Fruit fly (Drosophila melanogaster) whole organism, embryonic: ENCODE data around the gene Cp16.

ENCODE experiments used
- Ada2b ChIP-seq: fragments of 200-800 bp; sonication (Bioruptor generic); IDR thresholded peaks from 2 replicates; pipeline ENCODE4 v1.3.6; 2022; ENCODE audit warnings: missing biosample characterization, missing genetic modification characterization
- Aef1 ChIP-seq: fragments of 200-800 bp; sonication (Bioruptor generic); IDR thresholded peaks from 3 replicates; pipeline ENCODE4 v1.3.6; 2022; ENCODE audit warnings: missing biosample characterization, missing genetic modification characterization
- Asciz ChIP-seq: fragments of 200-800 bp; sonication (Bioruptor generic); optimal IDR thresholded peaks from 2 replicates; lab custom pipeline; 2017; ENCODE audit warnings: missing biosample characterization, mild to moderate bottlenecking, missing genetic modification characterization, missing genetic modification reagents
- B-H1 ChIP-seq: fragments of 200-800 bp; sonication (Bioruptor generic); IDR thresholded peaks from 3 replicates; pipeline ENCODE4 v1.3.6; 2022; ENCODE audit warnings: missing biosample characterization, missing genetic modification characterization
- C15 ChIP-seq: fragments of 200-800 bp; sonication (Bioruptor generic); IDR thresholded peaks from 3 replicates; pipeline ENCODE4 v1.3.6; 2022; ENCODE audit warnings: missing biosample characterization, missing genetic modification characterization
- CG12155 ChIP-seq: fragments of 200-800 bp; sonication (Bioruptor generic); optimal IDR thresholded peaks from 3 replicates; lab custom pipeline; 2016; ENCODE audit warnings: missing biosample characterization, missing genetic modification characterization
- CG12219 ChIP-seq: fragments of 200-800 bp; sonication (Bioruptor generic); optimal IDR thresholded peaks from 3 replicates; lab custom pipeline; 2018; ENCODE audit warnings: missing biosample characterization, mild to moderate bottlenecking, missing genetic modification characterization
- CG1233 ChIP-seq: fragments of 200-800 bp; sonication (Bioruptor generic); optimal IDR thresholded peaks from 4 replicates; lab custom pipeline; 2018; ENCODE audit warnings: missing biosample characterization, mild to moderate bottlenecking, missing genetic modification characterization
- CG12659 ChIP-seq: fragments of 200-800 bp; sonication (Bioruptor generic); optimal IDR thresholded peaks from 3 replicates; lab custom pipeline; 2017; ENCODE audit warnings: mild to moderate bottlenecking, missing biosample characterization, missing genetic modification reagents, missing genetic modification characterization
- CG12942 ChIP-seq: fragments of 200-800 bp; sonication (Bioruptor generic); optimal IDR thresholded peaks from 3 replicates; lab custom pipeline; 2016; ENCODE audit warnings: missing biosample characterization, missing genetic modification characterization
- CG15073 ChIP-seq: fragments of 200-800 bp; sonication (Bioruptor generic); optimal IDR thresholded peaks from 2 replicates; lab custom pipeline; 2016; ENCODE audit warnings: missing biosample characterization, missing genetic modification characterization
- CG15479 ChIP-seq: fragments of 200-800 bp; sonication (Bioruptor generic); optimal IDR thresholded peaks from 3 replicates; lab custom pipeline; 2019; ENCODE audit warnings: missing biosample characterization, mild to moderate bottlenecking, missing genetic modification characterization, moderate library complexity
- CG1832 ChIP-seq: fragments of 200-800 bp; sonication (Bioruptor generic); optimal IDR thresholded peaks from 2 replicates; lab custom pipeline; 2017; ENCODE audit warnings: missing biosample characterization, mild to moderate bottlenecking, missing genetic modification characterization, inconsistent platforms
- CG18476 ChIP-seq: fragments of 200-800 bp; sonication (Bioruptor generic); optimal IDR thresholded peaks from 2 replicates; lab custom pipeline; 2016; ENCODE audit warnings: missing biosample characterization, mild to moderate bottlenecking, missing genetic modification characterization
- CG2875 ChIP-seq: fragments of 200-800 bp; sonication (Bioruptor generic); optimal IDR thresholded peaks from 2 replicates; lab custom pipeline; 2017; ENCODE audit warnings: missing biosample characterization, mild to moderate bottlenecking, missing genetic modification characterization, missing genetic modification reagents
- CG31224 ChIP-seq: fragments of 200-800 bp; sonication (Bioruptor generic); IDR thresholded peaks from 2 replicates; pipeline ENCODE4 v1.3.6; 2022; ENCODE audit warnings: missing biosample characterization, missing genetic modification characterization
- CG33557 ChIP-seq: fragments of 200-800 bp; sonication (Bioruptor generic); optimal IDR thresholded peaks from 2 replicates; lab custom pipeline; 2019; ENCODE audit warnings: missing biosample characterization, mild to moderate bottlenecking, missing genetic modification characterization, moderate library complexity
- CG3838 ChIP-seq: fragments of 200-800 bp; sonication (Bioruptor generic); optimal IDR thresholded peaks from 3 replicates; lab custom pipeline; 2016; ENCODE audit warnings: missing biosample characterization, missing genetic modification characterization
- CG4707 ChIP-seq: fragments of 200-800 bp; sonication (Bioruptor generic); optimal IDR thresholded peaks from 2 replicates; lab custom pipeline; 2018; ENCODE audit warnings: missing biosample characterization, mild to moderate bottlenecking, missing genetic modification characterization, moderate library complexity
- CG7271 ChIP-seq: fragments of 200-800 bp; sonication (Bioruptor generic); optimal IDR thresholded peaks from 2 replicates; lab custom pipeline; 2018; ENCODE audit warnings: missing biosample characterization, mild to moderate bottlenecking, missing genetic modification characterization, moderate library complexity
- CTCF ChIP-seq: fragments of 200-800 bp; sonication (Bioruptor generic); optimal IDR thresholded peaks from 2 replicates; lab custom pipeline; 2017; ENCODE audit warnings: missing biosample characterization, mild to moderate bottlenecking, missing genetic modification characterization, moderate library complexity
- Deaf1 ChIP-seq: fragments of 200-800 bp; optimal IDR thresholded peaks from 3 replicates; lab custom pipeline; 2019; ENCODE audit warnings: missing biosample characterization, mild to moderate bottlenecking, missing genetic modification characterization, moderate library complexity
- Doc2 ChIP-seq: fragments of 200-800 bp; sonication (Bioruptor generic); IDR thresholded peaks from 2 replicates; pipeline ENCODE4 v1.3.6; 2022; ENCODE audit warnings: missing biosample characterization, missing genetic modification characterization
- ERR ChIP-seq: fragments of 200-800 bp; sonication (Bioruptor generic); optimal IDR thresholded peaks from 2 replicates; lab custom pipeline; 2016; ENCODE audit warnings: missing biosample characterization, missing genetic modification characterization
- HmgZ ChIP-seq: fragments of 200-800 bp; sonication (Bioruptor generic); optimal IDR thresholded peaks from 2 replicates; lab custom pipeline; 2018; ENCODE audit warnings: missing biosample characterization, mild to moderate bottlenecking, missing genetic modification characterization
- Lpt ChIP-seq: fragments of >200 bp; optimal IDR thresholded peaks from 2 replicates; lab custom pipeline; 2018; ENCODE audit warnings: missing biosample characterization, missing genetic modification characterization
- MBD-R2 ChIP-seq: fragments of 200-800 bp; sonication (Bioruptor generic); IDR thresholded peaks from 2 replicates; pipeline ENCODE4 v1.3.6; 2022; ENCODE audit warnings: missing biosample characterization, missing genetic modification characterization
- Mrtf ChIP-seq: fragments of 200-800 bp; sonication (Bioruptor generic); IDR thresholded peaks from 3 replicates; pipeline ENCODE4 v1.3.6; 2022; ENCODE audit warnings: missing biosample characterization, missing genetic modification characterization
- Myb ChIP-seq: fragments of 200-800 bp; sonication (Bioruptor generic); optimal IDR thresholded peaks from 2 replicates; lab custom pipeline; 2016; ENCODE audit warnings: missing biosample characterization, missing genetic modification characterization
- Nf-YC ChIP-seq: fragments of 200-800 bp; optimal IDR thresholded peaks from 3 replicates; lab custom pipeline; 2019; ENCODE audit warnings: missing biosample characterization, mild to moderate bottlenecking, missing genetic modification characterization, moderate library complexity
- PHDP ChIP-seq: fragments of 200-800 bp; sonication (Bioruptor generic); optimal IDR thresholded peaks from 3 replicates; lab custom pipeline; 2018; ENCODE audit warnings: missing biosample characterization, mild to moderate bottlenecking, missing genetic modification characterization, moderate library complexity
- Poxn ChIP-seq: fragments of 200-800 bp; sonication (Bioruptor generic); IDR thresholded peaks from 2 replicates; pipeline ENCODE4 v1.3.6; 2022; ENCODE audit warnings: missing biosample characterization, missing genetic modification characterization
- abd-A ChIP-seq: fragments of 200-800 bp; sonication (Bioruptor generic); optimal IDR thresholded peaks from 3 replicates; lab custom pipeline; 2019; ENCODE audit warnings: missing biosample characterization, mild to moderate bottlenecking, missing genetic modification characterization, moderate library complexity
- bowl ChIP-seq: fragments of 200-800 bp; sonication (Bioruptor generic); IDR thresholded peaks from 2 replicates; pipeline ENCODE4 v1.3.6; 2022; ENCODE audit warnings: missing biosample characterization, missing genetic modification characterization
- cad ChIP-seq: fragments of >200 bp; optimal IDR thresholded peaks from 2 replicates; lab custom pipeline; 2017; ENCODE audit warnings: missing biosample characterization, missing genetic modification characterization
- cg ChIP-seq: fragments of 200-800 bp; sonication (Bioruptor generic); optimal IDR thresholded peaks from 3 replicates; lab custom pipeline; 2019; ENCODE audit warnings: missing biosample characterization, mild to moderate bottlenecking, missing genetic modification characterization, moderate library complexity
- crc ChIP-seq: fragments of 200-800 bp; sonication (Bioruptor generic); optimal IDR thresholded peaks from 2 replicates; lab custom pipeline; 2016; ENCODE audit warnings: missing biosample characterization, missing genetic modification characterization
- disco-r ChIP-seq: fragments of 200-800 bp; sonication (Bioruptor generic); optimal IDR thresholded peaks from 2 replicates; lab custom pipeline; 2016; ENCODE audit warnings: missing biosample characterization, missing genetic modification characterization
- dmrt11E ChIP-seq: fragments of 200-800 bp; sonication (Bioruptor generic); optimal IDR thresholded peaks from 3 replicates; lab custom pipeline; 2018; ENCODE audit warnings: missing biosample characterization, mild to moderate bottlenecking, missing genetic modification characterization, moderate library complexity
- gcm2 ChIP-seq: fragments of 200-800 bp; sonication (Bioruptor generic); optimal IDR thresholded peaks from 2 replicates; lab custom pipeline; 2016; ENCODE audit warnings: missing biosample characterization, missing genetic modification characterization
- gem ChIP-seq: fragments of 200-800 bp; sonication (Bioruptor generic); optimal IDR thresholded peaks from 2 replicates; lab custom pipeline; 2019; ENCODE audit warnings: missing biosample characterization, mild to moderate bottlenecking, missing genetic modification characterization, moderate library complexity
- grn ChIP-seq: fragments of 200-800 bp; sonication (Bioruptor generic); optimal IDR thresholded peaks from 3 replicates; lab custom pipeline; 2017; ENCODE audit warnings: missing biosample characterization, missing genetic modification characterization
- h ChIP-seq: fragments of >200 bp; optimal IDR thresholded peaks from 2 replicates; lab custom pipeline; 2017
- inv ChIP-seq: fragments of 200-800 bp; sonication (Bioruptor generic); IDR thresholded peaks from 2 replicates; pipeline ENCODE4 v1.3.6; 2022; ENCODE audit warnings: missing biosample characterization, missing genetic modification characterization; ENCODE audit not compliant: partially characterized antibody
- lilli ChIP-seq: fragments of 200-800 bp; sonication (Bioruptor generic); optimal IDR thresholded peaks from 3 replicates; lab custom pipeline; 2016; ENCODE audit warnings: missing biosample characterization, missing genetic modification characterization
- psq ChIP-seq: fragments of 200-800 bp; sonication (Bioruptor generic); optimal IDR thresholded peaks from 2 replicates; lab custom pipeline; 2017; ENCODE audit warnings: missing biosample characterization, missing genetic modification characterization
- schlank ChIP-seq: fragments of 200-800 bp; sonication (Bioruptor generic); optimal IDR thresholded peaks from 2 replicates; lab custom pipeline; 2018; ENCODE audit warnings: missing biosample characterization, mild to moderate bottlenecking, missing genetic modification characterization
- seq ChIP-seq: fragments of 200-800 bp; sonication (Bioruptor generic); IDR thresholded peaks from 2 replicates; pipeline ENCODE4 v1.3.6; 2022; ENCODE audit warnings: missing biosample characterization, missing genetic modification characterization
- ssp ChIP-seq: fragments of 200-800 bp; sonication (Bioruptor generic); IDR thresholded peaks from 2 replicates; pipeline ENCODE4 v1.3.6; 2022; ENCODE audit warnings: missing biosample characterization, missing genetic modification characterization
- sug ChIP-seq: fragments of 200-800 bp; optimal IDR thresholded peaks from 2 replicates; lab custom pipeline; 2019; ENCODE audit warnings: missing biosample characterization, mild to moderate bottlenecking, missing genetic modification characterization, moderate library complexity
- tin ChIP-seq: fragments of 200-800 bp; sonication (Bioruptor generic); optimal IDR thresholded peaks from 3 replicates; lab custom pipeline; 2016; ENCODE audit warnings: missing biosample characterization, missing genetic modification characterization
- unc-4 ChIP-seq: fragments of 200-800 bp; sonication (Bioruptor generic); IDR thresholded peaks from 2 replicates; pipeline ENCODE4 v1.3.6; 2022; ENCODE audit warnings: missing biosample characterization, missing genetic modification characterization; ENCODE audit not compliant: partially characterized antibody
- wor ChIP-seq: fragments of 200-800 bp; sonication (Bioruptor generic); IDR thresholded peaks from 2 replicates; pipeline ENCODE4 v1.3.6; 2022; ENCODE audit warnings: missing biosample characterization, missing genetic modification characterization

The Cp16 gene

DNA sequence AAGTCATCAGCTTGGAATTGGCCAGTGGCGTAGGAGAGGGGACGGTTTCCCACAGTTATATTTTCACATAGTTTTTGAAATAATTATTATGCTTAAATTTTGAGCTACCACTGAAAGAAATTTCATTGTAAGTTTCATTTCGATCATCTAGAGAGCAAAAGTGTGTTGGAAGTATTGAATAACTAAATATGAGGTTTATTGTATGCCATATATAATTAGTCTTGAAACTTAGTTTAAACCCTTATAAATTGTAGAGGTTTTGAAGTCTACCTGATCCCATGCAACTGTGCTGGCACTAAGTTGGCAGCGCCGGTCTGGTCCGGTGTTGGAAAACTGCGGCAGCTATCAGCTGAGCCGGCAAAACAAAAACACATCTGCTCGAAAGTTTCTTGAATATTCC is 10.6 kb upstream of the Cp16 start, which contains the start of the genes CG32022 and CG6511 (continued):
- TF ChIP-seq CG12155, result peak; percentile 97
- peak; percentile 96 for TF ChIP-seq seq (GFP tag; lab: Robert Waterston, UW)
- TF ChIP-seq CG15479 (GFP tag; lab: Kevin White, UChicago), result peak; percentile 30
- peak; percentile 93 for TF ChIP-seq ERR
- peak; percentile 84 for TF ChIP-seq C15 (GFP tag; lab: Robert Waterston, UW)
- TF ChIP-seq Doc2, result peak; percentile 87
- TF ChIP-seq disco-r, result peak; percentile 95
- TF ChIP-seq CG4707 (GFP tag; lab: Kevin White, UChicago), result peak; percentile 60
- peak; percentile 98 for TF ChIP-seq HmgZ
- TF ChIP-seq grn (GFP tag; lab: Kevin White, UChicago), result no peak
- peak; percentile 96 for TF ChIP-seq CG33557 (GFP tag; lab: Kevin White, UChicago)
- peak; percentile 86 for TF ChIP-seq CG7271 (tag; lab: Kevin White, UChicago)
- peak; percentile 91 for TF ChIP-seq Poxn
- TF ChIP-seq crc (GFP tag; lab: Kevin White, UChicago), result peak; percentile 94
- TF ChIP-seq Mrtf, result peak; percentile 95
- peak; percentile 90 for TF ChIP-seq gcm2 (GFP tag; lab: Kevin White, UChicago)
- peak; percentile 92 for TF ChIP-seq wor (GFP tag; lab: Robert Waterston, UW)
- no peak for TF ChIP-seq Deaf1 (tag; lab: Kevin White, UChicago)
- TF ChIP-seq bowl (GFP tag; lab: Robert Waterston, UW), result peak; percentile 80
- TF ChIP-seq CG2875, result peak; percentile 86
- TF ChIP-seq CG12659 (GFP tag; lab: Kevin White, UChicago), result peak; percentile 98
- TF ChIP-seq Nf-YC (tag; lab: Kevin White, UChicago), result peak; percentile 92
- TF ChIP-seq abd-A (tag; lab: Kevin White, UChicago), result no peak
- TF ChIP-seq CG1233 (GFP tag; lab: Kevin White, UChicago), result peak; percentile 96
- peak; percentile 88 for TF ChIP-seq Myb (GFP tag; lab: Kevin White, UChicago)
- TF ChIP-seq CG3838, result peak; percentile 92
- peak; percentile 94 for TF ChIP-seq CG18476
- no peak for TF ChIP-seq cad (GFP tag; lab: Kevin White, UChicago)
- TF ChIP-seq CG12219, result peak; percentile 92
- peak; percentile 94 for TF ChIP-seq Ada2b
- peak; percentile 99 for TF ChIP-seq lilli (GFP tag; lab: Kevin White, UChicago)
- no peak for TF ChIP-seq inv (GFP tag; lab: Robert Waterston, UW)
- peak; percentile 91 for TF ChIP-seq B-H1 (GFP tag; lab: Robert Waterston, UW)
- TF ChIP-seq Asciz (GFP tag; lab: Kevin White, UChicago), result peak; percentile 88
- no peak for TF ChIP-seq Lpt (GFP tag; lab: Kevin White, UChicago)
- TF ChIP-seq PHDP (tag; lab: Kevin White, UChicago), result peak; percentile 96
- peak; percentile 72 for TF ChIP-seq CG15073 (GFP tag; lab: Kevin White, UChicago)
- TF ChIP-seq CTCF (GFP tag; lab: Kevin White, UChicago), result peak; percentile 50
- TF ChIP-seq psq (GFP tag; lab: Kevin White, UChicago), result peak; percentile 89
- peak; percentile 98 for TF ChIP-seq CG12942 (GFP tag; lab: Kevin White, UChicago)
- TF ChIP-seq dmrt11E (tag; lab: Kevin White, UChicago), result peak; percentile 96
- TF ChIP-seq MBD-R2 (GFP tag; lab: Robert Waterston, UW), result peak; percentile 94
- TF ChIP-seq unc-4 (GFP tag; lab: Robert Waterston, UW), result no peak
- TF ChIP-seq gem, result peak; percentile 98
- TF ChIP-seq cg (GFP tag; lab: Kevin White, UChicago), result no peak
- peak; percentile 91 for TF ChIP-seq ssp
- peak; percentile 93 for TF ChIP-seq CG31224 (GFP tag; lab: Robert Waterston, UW)
- TF ChIP-seq CG1832 (GFP tag; lab: Kevin White, UChicago), result no peak
- peak; percentile 98 for TF ChIP-seq sug (tag; lab: Kevin White, UChicago)
- no peak for TF ChIP-seq h
- peak; percentile 97 for TF ChIP-seq Aef1
- peak; percentile 89 for TF ChIP-seq schlank (tag; lab: Kevin White, UChicago)
- peak; percentile 98 for TF ChIP-seq tin (GFP tag; lab: Kevin White, UChicago)
